Worm (Caenorhabditis elegans) whole organism, young adult: ENCODE data around the gene ckr-2.

Experiments
- D2030.7 ChIP-seq: fragments of 200-800 bp; sonication (Bioruptor generic); IDR thresholded peaks from 2 replicates; pipeline ENCODE4 v1.3.6; 2022; ENCODE audit warnings: missing genetic modification reagents, missing genetic modification characterization, missing compliant biosample characterization
- T26A5.8 ChIP-seq: sonication (generic microtip); optimal IDR thresholded peaks from 2 replicates; lab custom pipeline; 2016; ENCODE audit warnings: missing genetic modification characterization, missing compliant biosample characterization
- ceh-40 ChIP-seq: fragments of 200-800 bp; sonication (Bioruptor generic); IDR thresholded peaks from 2 replicates; pipeline ENCODE4 v1.3.6; 2022; ENCODE audit warnings: missing genetic modification characterization, missing compliant biosample characterization
- dpl-1 ChIP-seq: fragments of 150-350 bp; optimal IDR thresholded peaks from 2 replicates; lab custom pipeline; 2014; ENCODE audit warnings: missing biosample characterization, missing genetic modification reagents, missing genetic modification characterization
- ekl-4 ChIP-seq: fragments of 200-800 bp; sonication (Bioruptor generic); IDR thresholded peaks from 2 replicates; pipeline ENCODE4 v1.3.6; 2022; ENCODE audit warnings: missing genetic modification reagents, missing genetic modification characterization, missing compliant biosample characterization
- ets-4 ChIP-seq: fragments of 200-800 bp; sonication (Bioruptor generic); optimal IDR thresholded peaks from 2 replicates; lab custom pipeline; 2018; ENCODE audit warnings: mild to moderate bottlenecking, missing genetic modification characterization, missing compliant biosample characterization
- lin-35 ChIP-seq, 3 experiments: fragments of 150-350 bp in 2 of 3; sonication (generic microtip) in 1 of 3; optimal IDR thresholded peaks; 2 replicates each; lab custom pipeline; 2014 to 2018; ENCODE audit warnings: missing biosample characterization in 3 of 3, missing genetic modification characterization in 3 of 3, missing genetic modification reagents in 3 of 3
- lin-40 ChIP-seq: sonication (generic microtip); optimal IDR thresholded peaks from 2 replicates; lab custom pipeline; 2016; ENCODE audit warnings: missing genetic modification characterization, mild to moderate bottlenecking, missing compliant biosample characterization, missing genotype, missing genetic modification reagents
- mcd-1 ChIP-seq: fragments of 200-800 bp; sonication (Bioruptor generic); IDR thresholded peaks from 2 replicates; pipeline ENCODE4 v1.3.6; 2022; ENCODE audit warnings: missing genetic modification reagents, missing genetic modification characterization, missing compliant biosample characterization
- pbrm-1 ChIP-seq: fragments of 200-800 bp; sonication (Bioruptor generic); IDR thresholded peaks from 2 replicates; pipeline ENCODE4 v1.3.6; 2022; ENCODE audit warnings: missing genetic modification reagents, missing genetic modification characterization, missing compliant biosample characterization
- pha-4 ChIP-seq: fragments of 150-350 bp; sonication (generic microtip); optimal IDR thresholded peaks from 2 replicates; lab custom pipeline; 2014; ENCODE audit warnings: missing biosample characterization, missing genetic modification reagents, missing genetic modification characterization
- sea-2 ChIP-seq: fragments of 200-800 bp; sonication (Bioruptor generic); IDR thresholded peaks from 2 replicates; pipeline ENCODE4 v1.3.6; 2022; ENCODE audit warnings: missing genetic modification characterization, missing compliant biosample characterization
- snpc-4 ChIP-seq, 5 experiments: fragments of 150-350 bp in 1 of 5; sonication (generic microtip) in 4 of 5; optimal IDR thresholded peaks; 2 replicates each; lab custom pipeline; 2014 to 2018; ENCODE audit warnings: missing genetic modification characterization in 5 of 5, missing biosample characterization in 3 of 5, antibody characterized with exemption in 2 of 5, mild to moderate bottlenecking in 2 of 5, missing compliant biosample characterization in 2 of 5, missing genotype in 2 of 5, moderate library complexity in 2 of 5, missing genetic modification reagents in 1 of 5
- unc-62 ChIP-seq: fragments of 150-350 bp; optimal IDR thresholded peaks from 2 replicates; lab custom pipeline; 2014; ENCODE audit warnings: missing biosample characterization, missing genetic modification reagents, missing genetic modification characterization

DNA sequence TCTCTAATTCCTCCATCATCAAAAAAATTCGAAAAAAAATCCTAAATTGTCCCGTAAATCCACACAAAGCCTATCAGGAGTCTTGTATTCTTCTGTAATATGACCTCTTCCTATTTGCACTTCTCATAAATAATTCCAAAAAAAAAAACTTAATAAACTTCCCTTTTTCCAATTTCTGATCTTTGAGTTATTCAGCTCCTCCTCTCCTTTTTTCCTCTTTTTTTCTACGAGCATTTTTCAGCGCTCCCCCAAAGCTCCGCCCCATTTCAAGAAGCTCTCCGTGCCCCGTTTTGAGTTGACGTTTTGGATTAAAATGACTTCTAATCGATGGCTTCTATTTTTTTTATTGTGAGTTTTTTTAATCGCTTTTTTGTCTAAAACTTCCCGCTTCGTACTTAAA lies 23.8 kb downstream of the ckr-2 start, which contains the start of gene lgc-42:
- TF ChIP-seq mcd-1 (no peak), pha-4 (tag; lab: Kevin White, UChicago) (no peak), snpc-4 (GFP tag; optimal IDR thresholded peaks at IDR 0.05; lab: Kevin White, UChicago) (no peak), snpc-4 (tag; optimal IDR thresholded peaks at IDR 0.05; lab: Kevin White, UChicago) (no peak), ceh-40 (GFP tag; lab: Robert Waterston, UW) (no peak), lin-40 (tag; lab: Kevin White, UChicago) (no peak), lin-35 (GFP tag; optimal IDR thresholded peaks at IDR 0.05; lab: Kevin White, UChicago) (no peak), ets-4 (no peak), sea-2 (GFP tag; lab: Robert Waterston, UW) (no peak), unc-62 (GFP tag; lab: Kevin White, UChicago) (no peak), dpl-1 (GFP tag; lab: Kevin White, UChicago) (no peak), D2030.7 (GFP tag; lab: Robert Waterston, UW) (no peak), ekl-4 (GFP tag; lab: Robert Waterston, UW) (no peak), pbrm-1 (GFP tag; lab: Robert Waterston, UW) (no peak), T26A5.8 (no peak)
